Fruit fly (Drosophila melanogaster): Measurements from ENCODE around the gene Polr1C.

Gene Polr1C

DNA sequence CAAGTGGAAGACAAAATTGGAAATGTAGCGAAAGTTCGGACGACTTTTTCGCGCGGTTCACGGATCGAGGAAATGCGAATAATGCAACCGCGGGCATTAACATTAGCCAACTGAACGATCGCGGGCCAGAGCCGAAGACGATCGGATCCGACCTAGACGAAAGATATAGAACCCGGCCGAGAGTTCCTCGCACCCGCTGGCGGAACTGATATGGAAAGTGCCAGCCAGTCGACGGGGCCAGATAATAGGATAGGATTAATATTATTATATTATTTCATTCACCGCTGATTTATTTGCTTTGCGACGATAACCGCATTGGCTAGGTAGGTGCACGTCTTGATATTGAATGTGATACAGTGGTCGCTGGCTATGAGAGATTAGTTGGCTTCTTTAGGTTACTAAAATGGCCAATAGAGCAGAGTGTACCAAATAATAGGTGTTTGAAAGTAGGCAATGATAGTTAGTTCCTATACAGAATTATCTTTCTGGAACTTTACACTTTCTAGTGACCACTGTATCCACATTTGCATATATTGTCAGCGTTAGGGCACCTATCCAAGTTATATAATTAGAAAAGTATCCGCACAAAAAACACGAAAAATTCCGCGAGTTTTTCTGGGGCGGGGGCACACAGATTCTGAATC lies 30.7 kb downstream of the Polr1C start (continued):
- TF ChIP-seq OdsH (GFP tag; optimal IDR thresholded peaks at IDR 0.05) (peak; percentile 78), CG11294 (GFP tag; IDR thresholded peaks at IDR 0.05) (peak; percentile 84), achi (GFP tag; optimal IDR thresholded peaks at IDR 0.05) (peak; percentile 78), acj6 (GFP tag; optimal IDR thresholded peaks at IDR 0.05) (peak; percentile 77), net (GFP tag; optimal IDR thresholded peaks at IDR 0.05) (peak; percentile 67), CG1621 (tag; optimal IDR thresholded peaks at IDR 0.05) (no peak), salr (GFP tag; optimal IDR thresholded peaks at IDR 0.05) (peak; percentile 54 to 64), Eip78C (GFP tag) (peak; percentile 90), vri (GFP tag; optimal IDR thresholded peaks at IDR 0.05) (peak; percentile 87), CG31627 (GFP tag; optimal IDR thresholded peaks at IDR 0.05) (peak; percentile 74), Sox15 (GFP tag; optimal IDR thresholded peaks at IDR 0.05) (peak; percentile 54), CG6163 (GFP tag; IDR thresholded peaks at IDR 0.05) (peak; percentile 91), CG3032 (tag; optimal IDR thresholded peaks at IDR 0.05) (peak; percentile 59), CG32006 (GFP tag; optimal IDR thresholded peaks at IDR 0.05) (peak; percentile 78), Ets96B (tag; optimal IDR thresholded peaks at IDR 0.05) (peak; percentile 68), Sox14 (GFP tag; optimal IDR thresholded peaks at IDR 0.05) (peak; percentile 71), Smox (GFP tag; optimal IDR thresholded peaks at IDR 0.05) (peak; percentile 57), CG10669 (GFP tag; optimal IDR thresholded peaks at IDR 0.05) (peak; percentile 51), Hr39 (GFP tag; optimal IDR thresholded peaks at IDR 0.05) (peak; percentile 75), Hr4 (GFP tag; optimal IDR thresholded peaks at IDR 0.05) (peak; percentile 87), CG16779 (tag; optimal IDR thresholded peaks at IDR 0.05) (peak; percentile 56), dac (GFP tag; optimal IDR thresholded peaks at IDR 0.05) (peak; percentile 46), fd59A (GFP tag; optimal IDR thresholded peaks at IDR 0.05) (peak; percentile 57), Sox102F (GFP tag; optimal IDR thresholded peaks at IDR 0.05) (peak; percentile 59), pdm3 (GFP tag; optimal IDR thresholded peaks at IDR 0.05) (peak; percentile 76), Blimp-1 (GFP tag; optimal IDR thresholded peaks at IDR 0.05) (no peak), cyc (GFP tag; optimal IDR thresholded peaks at IDR 0.05) (peak; percentile 68), Eip75B (GFP tag; optimal IDR thresholded peaks at IDR 0.05) (peak; percentile 68), ss (GFP tag; optimal IDR thresholded peaks at IDR 0.05) (peak in 1 of 2 experiments; percentile 7), Met (GFP tag; optimal IDR thresholded peaks at IDR 0.05) (peak; percentile 73)

dm6 chr2L:5000287-5000871 lies 31.6 kb downstream of the Polr1C start:
- TF ChIP-seq Blimp-1 (GFP tag; optimal IDR thresholded peaks at IDR 0.05) (peak; percentile 57), CG10631 (GFP tag; optimal IDR thresholded peaks at IDR 0.05) (peak; percentile 78), eg (GFP tag; IDR thresholded peaks at IDR 0.05) (peak; percentile 69), Met (GFP tag; optimal IDR thresholded peaks at IDR 0.05) (peak; percentile 85), Sox14 (GFP tag; optimal IDR thresholded peaks at IDR 0.05) (peak; percentile 85), CG31627 (GFP tag; optimal IDR thresholded peaks at IDR 0.05) (peak; percentile 87), Ets21C (GFP tag; optimal IDR thresholded peaks at IDR 0.05) (peak; percentile 80), net (GFP tag; optimal IDR thresholded peaks at IDR 0.05) (peak; percentile 74), Eip75B (GFP tag; optimal IDR thresholded peaks at IDR 0.05) (peak; percentile 80), Hr38 (GFP tag; optimal IDR thresholded peaks at IDR 0.05) (no peak), fkh (GFP tag; optimal IDR thresholded peaks at IDR 0.05) (peak; percentile 69), achi (GFP tag; optimal IDR thresholded peaks at IDR 0.05) (peak; percentile 73), CG8119 (GFP tag; IDR thresholded peaks at IDR 0.05) (peak; percentile 82), cyc (GFP tag; optimal IDR thresholded peaks at IDR 0.05) (peak; percentile 75), salr (GFP tag; optimal IDR thresholded peaks at IDR 0.05) (peak; percentile 70 to 82), fd59A (GFP tag; optimal IDR thresholded peaks at IDR 0.05) (peak; percentile 88), ss (GFP tag; optimal IDR thresholded peaks at IDR 0.05) (peak; percentile 89 to 95), OdsH (GFP tag; optimal IDR thresholded peaks at IDR 0.05) (peak; percentile 81), CG11762 (GFP tag; optimal IDR thresholded peaks at IDR 0.05; ENCODE audit: insufficient read depth) (peak; percentile 72), vri (GFP tag; optimal IDR thresholded peaks at IDR 0.05) (peak; percentile 88), spab (GFP tag; optimal IDR thresholded peaks at IDR 0.05) (peak; percentile 84), fd85E (GFP tag; optimal IDR thresholded peaks at IDR 0.05) (peak; percentile 60), CG4318 (GFP tag; optimal IDR thresholded peaks at IDR 0.05) (peak; percentile 45), dsx (GFP tag; optimal IDR thresholded peaks at IDR 0.05; ENCODE audit: poor library complexity, severe bottlenecking) (peak; percentile 83), CG16779 (tag; optimal IDR thresholded peaks at IDR 0.05) (peak; percentile 67), CG1621 (tag; optimal IDR thresholded peaks at IDR 0.05) (peak; percentile 64), Eip93F (GFP tag; optimal IDR thresholded peaks at IDR 0.05) (peak; percentile 63), Lpt (GFP tag; optimal IDR thresholded peaks at IDR 0.05) (peak; percentile 46), CG7368 (GFP tag; optimal IDR thresholded peaks at IDR 0.05) (peak; percentile 73), CG34406 (GFP tag; optimal IDR thresholded peaks at IDR 0.05) (peak; percentile 80), Hr39 (GFP tag; optimal IDR thresholded peaks at IDR 0.05) (peak; percentile 79), CG6854 (GFP tag; optimal IDR thresholded peaks at IDR 0.05) (peak; percentile 79), CG6163 (GFP tag; IDR thresholded peaks at IDR 0.05) (peak; percentile 85)
